Worm (Caenorhabditis elegans) whole organism, early embryonic: Measurements from ENCODE around the gene Y105C5B.20.

ENCODE experiments used
- B0310.2 ChIP-seq: sonication (generic microtip); optimal IDR thresholded peaks from 2 replicates; lab custom pipeline; 2016; ENCODE audit warnings: mild to moderate bottlenecking, missing genetic modification characterization, missing compliant biosample characterization
- F13C5.2 ChIP-seq: sonication (generic microtip); optimal IDR thresholded peaks from 2 replicates; lab custom pipeline; 2017; ENCODE audit warnings: mild to moderate bottlenecking, missing genetic modification characterization, inconsistent platforms, missing compliant biosample characterization
- aly-1 ChIP-seq: sonication (generic microtip); optimal IDR thresholded peaks from 2 replicates; lab custom pipeline; 2016; ENCODE audit warnings: missing genetic modification characterization, missing compliant biosample characterization
- ama-1 ChIP-seq: fragments of 150-350 bp; optimal IDR thresholded peaks from 2 replicates; lab custom pipeline; 2014
- ceh-13 ChIP-seq: fragments of 200-800 bp; sonication (Bioruptor generic); optimal IDR thresholded peaks from 2 replicates; lab custom pipeline; 2018; ENCODE audit warnings: mild to moderate bottlenecking, missing genetic modification characterization, missing compliant biosample characterization
- ceh-36 ChIP-seq: sonication (generic microtip); optimal IDR thresholded peaks from 2 replicates; lab custom pipeline; 2016; ENCODE audit warnings: missing genetic modification characterization, inconsistent platforms, missing compliant biosample characterization
- ets-7 ChIP-seq: sonication (generic microtip); optimal IDR thresholded peaks from 2 replicates; lab custom pipeline; 2016; ENCODE audit warnings: missing genotype, missing genetic modification characterization, missing compliant biosample characterization
- flt-1 ChIP-seq: fragments of 200-800 bp; sonication (Bioruptor generic); IDR thresholded peaks from 2 replicates; pipeline ENCODE4 v1.3.6; 2022; ENCODE audit warnings: missing genetic modification characterization, missing compliant biosample characterization
- hmg-4 ChIP-seq: fragments of 200-800 bp; sonication (Bioruptor generic); optimal IDR thresholded peaks from 2 replicates; lab custom pipeline; 2018; ENCODE audit warnings: mild to moderate bottlenecking, missing genetic modification characterization, missing compliant biosample characterization
- hnd-1 ChIP-seq: sonication (generic microtip); optimal IDR thresholded peaks from 2 replicates; lab custom pipeline; 2016; ENCODE audit warnings: missing genetic modification characterization, missing compliant biosample characterization
- pes-1 ChIP-seq: fragments of 200-800 bp; sonication (Bioruptor generic); IDR thresholded peaks from 2 replicates; pipeline ENCODE4 v1.3.6; 2022; ENCODE audit warnings: missing genetic modification reagents, missing genetic modification characterization, missing compliant biosample characterization
- scrt-1 ChIP-seq: fragments of 200-800 bp; sonication (Bioruptor generic); IDR thresholded peaks from 2 replicates; pipeline ENCODE4 v1.3.6; 2022; ENCODE audit warnings: missing genetic modification characterization, missing compliant biosample characterization
- tra-4 ChIP-seq: sonication (generic microtip); optimal IDR thresholded peaks from 2 replicates; lab custom pipeline; 2017; ENCODE audit warnings: missing genetic modification characterization, missing compliant biosample characterization

DNA sequence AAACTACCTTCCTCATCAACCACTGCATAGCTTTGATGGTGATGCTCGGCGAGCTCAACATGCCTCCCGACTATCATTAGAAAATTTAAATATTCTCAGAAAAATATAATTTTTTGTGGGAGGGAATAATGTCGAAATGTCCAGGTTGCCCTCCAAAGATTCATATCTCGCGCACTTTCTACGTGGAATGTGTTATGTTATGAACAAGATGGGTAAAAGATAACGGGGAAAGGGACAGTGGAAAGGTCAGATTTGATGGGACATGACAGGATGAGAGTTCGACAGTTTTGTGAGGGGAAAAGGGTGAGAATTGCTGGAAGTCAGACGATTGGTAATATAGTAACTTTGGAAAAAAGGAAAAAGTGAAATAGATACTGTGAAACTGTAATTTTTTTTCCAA, 11.9 kb upstream of the Y105C5B.20 start:
- TF ChIP-seq ama-1 (lab: Kevin White, UChicago) (no peak), ets-7 (no peak), pes-1 (GFP tag; lab: Robert Waterston, UW) (no peak), aly-1 (no peak), ceh-13 (GFP tag; lab: Kevin White, UChicago) (no peak), scrt-1 (GFP tag; lab: Robert Waterston, UW) (no peak), hmg-4 (GFP tag; lab: Kevin White, UChicago) (no peak), ceh-36 (tag; lab: Kevin White, UChicago) (no peak), B0310.2 (no peak), F13C5.2 (no peak), tra-4 (tag; lab: Kevin White, UChicago) (no peak), flt-1 (no peak), hnd-1 (tag; lab: Kevin White, UChicago) (no peak)
